Fruit fly (Drosophila melanogaster): ENCODE data around the gene f.

dm6 chrX:17205028-17205427 lies 27.7 kb upstream of the f start:
- no peak for TF ChIP-seq CG8159 (tag; optimal IDR thresholded peaks at IDR 0.05)
- no peak for TF ChIP-seq rn (GFP tag; IDR thresholded peaks at IDR 0.05)
- no peak for TF ChIP-seq CG12605 (GFP tag; IDR thresholded peaks at IDR 0.05)
- TF ChIP-seq CG32121 (GFP tag; IDR thresholded peaks at IDR 0.05) = no peak
- TF ChIP-seq CG8301 (tag; optimal IDR thresholded peaks at IDR 0.05) = no peak
- TF ChIP-seq Pif1B (GFP tag; optimal IDR thresholded peaks at IDR 0.05) = no peak
- TF ChIP-seq CG9948 (tag; optimal IDR thresholded peaks at IDR 0.05) = no peak
- TF ChIP-seq CG34367 (tag; optimal IDR thresholded peaks at IDR 0.05) = no peak
- no peak for TF ChIP-seq CG17806 (tag; optimal IDR thresholded peaks at IDR 0.05)
- TF ChIP-seq EcR (GFP tag; optimal IDR thresholded peaks at IDR 0.05) = no peak
- no peak for TF ChIP-seq D1 (tag; optimal IDR thresholded peaks at IDR 0.05)
- TF ChIP-seq CG13204 (GFP tag; optimal IDR thresholded peaks at IDR 0.05) = no peak
- no peak for TF ChIP-seq Ets98B (GFP tag; IDR thresholded peaks at IDR 0.05)
- no peak for TF ChIP-seq CG14655 (GFP tag; optimal IDR thresholded peaks at IDR 0.05)

Data from whole organism, pupa.